Worm (Caenorhabditis elegans) whole organism, L3 larva: ENCODE data around the gene F29B9.7.

Experiments
- R02D3.7 ChIP-seq: fragments of 150-350 bp; optimal IDR thresholded peaks from 2 replicates; lab custom pipeline; 2014; ENCODE audit warnings: missing biosample characterization, missing genetic modification characterization
- ZK546.5 ChIP-seq: sonication (generic microtip); optimal IDR thresholded peaks from 2 replicates; lab custom pipeline; 2017; ENCODE audit warnings: missing biosample characterization, missing genetic modification characterization
- aly-2 ChIP-seq: fragments of 150-350 bp; optimal IDR thresholded peaks from 2 replicates; lab custom pipeline; 2014; ENCODE audit warnings: missing biosample characterization, missing genetic modification characterization
- ama-1 ChIP-seq: fragments of 150-350 bp; optimal IDR thresholded peaks from 2 replicates; lab custom pipeline; 2018
- ceh-16 ChIP-seq: sonication (generic microtip); optimal IDR thresholded peaks from 2 replicates; lab custom pipeline; 2017; ENCODE audit warnings: missing biosample characterization, missing genetic modification characterization
- ceh-28 ChIP-seq: fragments of 150-350 bp; optimal IDR thresholded peaks from 2 replicates; lab custom pipeline; 2014; ENCODE audit warnings: missing biosample characterization, missing genetic modification reagents, missing genetic modification characterization
- ceh-82 ChIP-seq: fragments of 150-350 bp; optimal IDR thresholded peaks from 2 replicates; lab custom pipeline; 2014; ENCODE audit warnings: missing biosample characterization, missing genetic modification characterization
- ceh-9 ChIP-seq: sonication (generic microtip); optimal IDR thresholded peaks from 2 replicates; lab custom pipeline; 2018; ENCODE audit warnings: missing biosample characterization, missing genetic modification characterization
- daf-12 ChIP-seq: fragments of 150-350 bp; optimal IDR thresholded peaks from 2 replicates; lab custom pipeline; 2014; ENCODE audit warnings: missing biosample characterization, missing genetic modification reagents, missing genetic modification characterization
- egl-27 ChIP-seq: sonication (generic microtip); optimal IDR thresholded peaks from 4 replicates; lab custom pipeline; 2017; ENCODE audit warnings: missing biosample characterization, missing genetic modification reagents, missing genetic modification characterization
- egl-5 ChIP-seq: fragments of 150-350 bp; optimal IDR thresholded peaks from 2 replicates; lab custom pipeline; 2017; ENCODE audit warnings: missing biosample characterization, missing genetic modification reagents, missing genetic modification characterization, inconsistent platforms
- elt-1 ChIP-seq: fragments of 150-350 bp; optimal IDR thresholded peaks from 2 replicates; lab custom pipeline; 2014; ENCODE audit warnings: missing biosample characterization, missing genetic modification characterization
- elt-2 ChIP-seq: sonication (generic microtip); optimal IDR thresholded peaks from 2 replicates; lab custom pipeline; 2016; ENCODE audit warnings: missing genetic modification reagents, mild to moderate bottlenecking, missing genetic modification characterization, missing compliant biosample characterization
- elt-3 ChIP-seq, 3 experiments: fragments of 150-350 bp in 1 of 3; sonication (generic microtip) in 2 of 3; optimal IDR thresholded peaks; 2 replicates in 2 of 3; 4 replicates in 1 of 3; lab custom pipeline; 2014 to 2017; ENCODE audit warnings: missing biosample characterization in 3 of 3, missing genetic modification characterization in 3 of 3
- eor-1 ChIP-seq, 2 experiments: fragments of 150-350 bp; optimal IDR thresholded peaks; 2 replicates each; lab custom pipeline; 2014 to 2018; ENCODE audit warnings: missing biosample characterization in 2 of 2, missing genetic modification characterization in 2 of 2
- fkh-10 ChIP-seq: sonication (generic microtip); optimal IDR thresholded peaks from 2 replicates; lab custom pipeline; 2017; ENCODE audit warnings: missing biosample characterization, missing genetic modification reagents, missing genetic modification characterization
- fkh-2 ChIP-seq: fragments of 150-350 bp; optimal IDR thresholded peaks from 2 replicates; lab custom pipeline; 2014; ENCODE audit warnings: missing biosample characterization, missing genetic modification reagents, missing genetic modification characterization
- fos-1 ChIP-seq: fragments of 150-350 bp; optimal IDR thresholded peaks from 2 replicates; lab custom pipeline; 2014; ENCODE audit warnings: missing biosample characterization, missing genetic modification characterization
- hmg-11 ChIP-seq: sonication (generic microtip); optimal IDR thresholded peaks from 2 replicates; lab custom pipeline; 2016; ENCODE audit warnings: missing genetic modification characterization, missing compliant biosample characterization
- jun-1 ChIP-seq: fragments of 150-350 bp; optimal IDR thresholded peaks from 2 replicates; lab custom pipeline; 2014; ENCODE audit warnings: missing biosample characterization, missing genetic modification reagents, missing genetic modification characterization
- lin-15B ChIP-seq: fragments of 150-350 bp; optimal IDR thresholded peaks from 2 replicates; lab custom pipeline; 2014; ENCODE audit warnings: missing biosample characterization, missing genetic modification characterization
- lin-39 ChIP-seq: fragments of 150-350 bp; optimal IDR thresholded peaks from 2 replicates; lab custom pipeline; 2018; ENCODE audit warnings: missing biosample characterization, missing genetic modification reagents, missing genetic modification characterization
- lsy-12 ChIP-seq: sonication (generic microtip); optimal IDR thresholded peaks from 2 replicates; lab custom pipeline; 2016; ENCODE audit warnings: mild to moderate bottlenecking, missing genetic modification characterization, missing compliant biosample characterization
- mdl-1 ChIP-seq: fragments of 150-350 bp; optimal IDR thresholded peaks from 2 replicates; lab custom pipeline; 2014; ENCODE audit warnings: missing biosample characterization, missing genetic modification characterization
- mml-1 ChIP-seq: fragments of 150-350 bp; sonication (generic microtip); optimal IDR thresholded peaks from 3 replicates; lab custom pipeline; 2014; ENCODE audit warnings: missing biosample characterization, missing genetic modification characterization
- nfya-1 ChIP-seq: sonication (generic microtip); optimal IDR thresholded peaks from 2 replicates; lab custom pipeline; 2017; ENCODE audit warnings: missing genetic modification characterization, mild to moderate bottlenecking, missing compliant biosample characterization, antibody characterized with exemption, moderate library complexity; ENCODE audit not compliant: insufficient read depth
- nhr-11 ChIP-seq: fragments of 150-350 bp; optimal IDR thresholded peaks from 2 replicates; lab custom pipeline; 2014; ENCODE audit warnings: missing biosample characterization, missing genetic modification characterization
- nhr-12 ChIP-seq: fragments of 150-350 bp; optimal IDR thresholded peaks from 2 replicates; lab custom pipeline; 2014; ENCODE audit warnings: missing biosample characterization, missing genetic modification characterization
- nhr-23 ChIP-seq: fragments of 150-350 bp; optimal IDR thresholded peaks from 2 replicates; lab custom pipeline; 2014; ENCODE audit warnings: missing biosample characterization, missing genetic modification reagents, missing genetic modification characterization
- nhr-237 ChIP-seq: fragments of 150-350 bp; optimal IDR thresholded peaks from 2 replicates; lab custom pipeline; 2014; ENCODE audit warnings: missing biosample characterization, missing genetic modification characterization
- nhr-25 ChIP-seq: sonication (generic microtip); optimal IDR thresholded peaks from 2 replicates; lab custom pipeline; 2017; ENCODE audit warnings: missing biosample characterization, missing genetic modification characterization
- nhr-28 ChIP-seq: fragments of 150-350 bp; optimal IDR thresholded peaks from 2 replicates; lab custom pipeline; 2014; ENCODE audit warnings: missing biosample characterization, missing genetic modification characterization
- nhr-43 ChIP-seq: sonication (generic microtip); optimal IDR thresholded peaks from 2 replicates; lab custom pipeline; 2016; ENCODE audit warnings: mild to moderate bottlenecking, missing genetic modification characterization, missing compliant biosample characterization; ENCODE audit not compliant: poor library complexity, severe bottlenecking
- nhr-67 ChIP-seq: fragments of 150-350 bp; optimal IDR thresholded peaks from 2 replicates; lab custom pipeline; 2014; ENCODE audit warnings: missing biosample characterization, missing genetic modification characterization
- nhr-76 ChIP-seq: fragments of 150-350 bp; sonication (generic microtip); optimal IDR thresholded peaks from 5 replicates; lab custom pipeline; 2014; ENCODE audit warnings: missing biosample characterization, missing genetic modification characterization
- nhr-77 ChIP-seq: fragments of 150-350 bp; optimal IDR thresholded peaks from 2 replicates; lab custom pipeline; 2014; ENCODE audit warnings: missing biosample characterization, missing genetic modification characterization
- pha-4 ChIP-seq: fragments of 150-350 bp; optimal IDR thresholded peaks from 2 replicates; lab custom pipeline; 2014; ENCODE audit warnings: missing biosample characterization, missing genetic modification reagents, missing genetic modification characterization
- pqm-1 ChIP-seq: fragments of 150-350 bp; optimal IDR thresholded peaks from 2 replicates; lab custom pipeline; 2017; ENCODE audit warnings: missing biosample characterization, missing genetic modification characterization, inconsistent platforms
- sea-2 ChIP-seq: fragments of 150-350 bp; sonication (generic microtip); optimal IDR thresholded peaks from 4 replicates; lab custom pipeline; 2014; ENCODE audit warnings: missing biosample characterization, missing genetic modification reagents, missing genetic modification characterization
- skn-1 ChIP-seq: fragments of 150-350 bp; optimal IDR thresholded peaks from 2 replicates; lab custom pipeline; 2014; ENCODE audit warnings: missing biosample characterization, missing genetic modification characterization
- snpc-4 ChIP-seq: fragments of 150-350 bp; optimal IDR thresholded peaks from 2 replicates; lab custom pipeline; 2014; ENCODE audit warnings: missing biosample characterization, missing genetic modification characterization
- tbx-2 ChIP-seq: sonication (generic microtip); optimal IDR thresholded peaks from 2 replicates; lab custom pipeline; 2016; ENCODE audit warnings: mild to moderate bottlenecking, missing genetic modification characterization, missing compliant biosample characterization
- unc-39 ChIP-seq: sonication (generic microtip); optimal IDR thresholded peaks from 4 replicates; lab custom pipeline; 2017; ENCODE audit warnings: missing biosample characterization, missing genetic modification characterization
- unc-62 ChIP-seq: fragments of 150-350 bp; sonication (generic microtip); optimal IDR thresholded peaks from 4 replicates; lab custom pipeline; 2014; ENCODE audit warnings: missing biosample characterization, missing genetic modification reagents, missing genetic modification characterization
- zag-1 ChIP-seq: fragments of 150-350 bp; optimal IDR thresholded peaks from 2 replicates; lab custom pipeline; 2014; ENCODE audit warnings: missing biosample characterization, missing genetic modification characterization
- ztf-11 ChIP-seq: fragments of 150-350 bp; optimal IDR thresholded peaks from 2 replicates; lab custom pipeline; 2014; ENCODE audit warnings: missing biosample characterization, missing genetic modification characterization
- ztf-4 ChIP-seq: fragments of 150-350 bp; optimal IDR thresholded peaks from 2 replicates; lab custom pipeline; 2014; ENCODE audit warnings: missing biosample characterization, missing genetic modification characterization

Gene F29B9.7

ce11 chrIV:4659277-4659676, 9.7 kb downstream of the F29B9.7 start, which contains the start of gene mrps-21:
Gene mrps-21, minus strand, starts transcription at chrIV:4659517.
- TF ChIP-seq ama-1 (lab: Kevin White, UChicago) = peak; percentile 44
- no peak for TF ChIP-seq ceh-82 (tag; lab: Kevin White, UChicago)

- no peak for TF ChIP-seq unc-39 (tag; lab: Kevin White, UChicago)
- TF ChIP-seq jun-1 = peak; percentile 83
- no peak for TF ChIP-seq nhr-28
- no peak for TF ChIP-seq ztf-4 (tag; lab: Kevin White, UChicago)
- peak; percentile 87 for TF ChIP-seq lsy-12 (tag; lab: Kevin White, UChicago)
- TF ChIP-seq pqm-1 (tag; lab: Kevin White, UChicago) = peak; percentile 43
- TF ChIP-seq nhr-12 (tag; lab: Kevin White, UChicago) = no peak
- TF ChIP-seq ceh-9 = no peak
- TF ChIP-seq tbx-2 = peak; percentile 78
- peak; percentile 92 for TF ChIP-seq nhr-23 (tag; lab: Kevin White, UChicago)
- TF ChIP-seq mdl-1 (tag; lab: Kevin White, UChicago) = no peak
- peak; percentile 52 for TF ChIP-seq lin-39
- peak; percentile 13 for TF ChIP-seq unc-62 (GFP tag; lab: Kevin White, UChicago)
- no peak for TF ChIP-seq aly-2 (tag; lab: Kevin White, UChicago)
- TF ChIP-seq ztf-11 = no peak
- no peak for TF ChIP-seq daf-12 (tag; lab: Kevin White, UChicago)
- TF ChIP-seq elt-3 (tag; optimal IDR thresholded peaks at IDR 0.05; lab: Kevin White, UChicago) = peak in 1 of 3 experiments; percentile 32
- peak; percentile 88 for TF ChIP-seq nfya-1 (tag; lab: Kevin White, UChicago)
- no peak for TF ChIP-seq sea-2 (GFP tag; lab: Kevin White, UChicago)
- TF ChIP-seq nhr-11 (tag; lab: Kevin White, UChicago) = peak; percentile 61
- no peak for TF ChIP-seq nhr-67
- TF ChIP-seq ceh-82 (tag; lab: Kevin White, UChicago) = peak; percentile 42
- peak; percentile 38 for TF ChIP-seq egl-27 (tag; lab: Kevin White, UChicago)
- TF ChIP-seq R02D3.7 = peak; percentile 95
- no peak for TF ChIP-seq fos-1
- peak; percentile 77 for TF ChIP-seq elt-2 (tag; lab: Kevin White, UChicago)
- TF ChIP-seq nhr-237 (tag; lab: Kevin White, UChicago) = no peak
- TF ChIP-seq pha-4 (tag; lab: Kevin White, UChicago) = peak; percentile 72
- peak; percentile 86 for TF ChIP-seq nhr-25
- TF ChIP-seq nhr-43 (tag; lab: Kevin White, UChicago) = peak; percentile 83
- TF ChIP-seq ZK546.5 (tag; lab: Kevin White, UChicago) = peak; percentile 52
- TF ChIP-seq egl-5 (tag; lab: Kevin White, UChicago) = peak; percentile 47
- TF ChIP-seq nhr-77 (tag; lab: Kevin White, UChicago) = peak; percentile 78
- no peak for TF ChIP-seq nhr-76 (tag; lab: Kevin White, UChicago)
- TF ChIP-seq eor-1 (tag; optimal IDR thresholded peaks at IDR 0.05; lab: Kevin White, UChicago) = no peak
- TF ChIP-seq elt-1 (tag; lab: Kevin White, UChicago) = peak; percentile 19
- TF ChIP-seq fkh-2 = no peak
- no peak for TF ChIP-seq zag-1 (tag; lab: Kevin White, UChicago)
- TF ChIP-seq ceh-16 (tag; lab: Kevin White, UChicago) = no peak
- TF ChIP-seq mml-1 (tag; lab: Kevin White, UChicago) = no peak
- TF ChIP-seq snpc-4 (tag; lab: Kevin White, UChicago) = peak; percentile 58
- TF ChIP-seq ama-1 (lab: Kevin White, UChicago) = peak; percentile 30
- TF ChIP-seq skn-1 (tag; lab: Kevin White, UChicago) = peak; percentile 56
- TF ChIP-seq fkh-10 = no peak
- peak; percentile 76 for TF ChIP-seq hmg-11
- peak; percentile 94 for TF ChIP-seq lin-15B
- TF ChIP-seq ceh-28 (tag; lab: Kevin White, UChicago) = peak; percentile 84
Measured at ce11 chrIV:4660151-4661041, 10.8 kb downstream of the F29B9.7 start, which contains the start of the genes F29B9.11 and jmjd-1.2. Gene F29B9.11, minus strand, starts transcription at chrIV:4660201. Gene jmjd-1.2, plus strand, starts transcription at chrIV:4660991.
